Worm (Caenorhabditis elegans) whole organism, late embryonic: ENCODE data around the gene memi-2.

Experiments used
- C08G9.2 ChIP-seq: sonication (generic microtip); optimal IDR thresholded peaks from 2 replicates; lab custom pipeline; 2016; ENCODE audit warnings: mild to moderate bottlenecking, missing genetic modification characterization, moderate library complexity, missing compliant biosample characterization
- C38D4.7 ChIP-seq: fragments of 200-800 bp; sonication (Bioruptor generic); optimal IDR thresholded peaks from 2 replicates; lab custom pipeline; 2018; ENCODE audit warnings: mild to moderate bottlenecking, missing genetic modification characterization, moderate library complexity, missing compliant biosample characterization
- K02D7.2 ChIP-seq: sonication (generic microtip); optimal IDR thresholded peaks from 2 replicates; lab custom pipeline; 2017; ENCODE audit warnings: mild to moderate bottlenecking, missing genetic modification characterization, missing compliant biosample characterization
- K09A11.1 ChIP-seq: sonication (generic microtip); optimal IDR thresholded peaks from 2 replicates; lab custom pipeline; 2017; ENCODE audit warnings: antibody characterized with exemption, mild to moderate bottlenecking, missing genetic modification characterization, missing compliant biosample characterization; ENCODE audit not compliant: insufficient read depth
- T23F11.4 ChIP-seq: fragments of 200-800 bp; sonication (Bioruptor generic); optimal IDR thresholded peaks from 2 replicates; lab custom pipeline; 2018; ENCODE audit warnings: mild to moderate bottlenecking, missing genetic modification characterization, missing compliant biosample characterization
- Y22D7AL.16 ChIP-seq: sonication (generic microtip); optimal IDR thresholded peaks from 2 replicates; lab custom pipeline; 2016; ENCODE audit warnings: missing genetic modification characterization, missing compliant biosample characterization
- ahr-1 ChIP-seq: sonication (generic microtip); optimal IDR thresholded peaks from 2 replicates; lab custom pipeline; 2016; ENCODE audit warnings: missing genetic modification characterization, missing compliant biosample characterization
- ama-1 ChIP-seq: fragments of 150-350 bp; optimal IDR thresholded peaks from 2 replicates; lab custom pipeline; 2014
- ceh-18 ChIP-seq: sonication (generic microtip); optimal IDR thresholded peaks from 2 replicates; lab custom pipeline; 2016; ENCODE audit warnings: missing genetic modification characterization, missing compliant biosample characterization
- ceh-2 ChIP-seq: sonication (generic microtip); optimal IDR thresholded peaks from 2 replicates; lab custom pipeline; 2016; ENCODE audit warnings: missing genotype, missing genetic modification characterization, missing compliant biosample characterization
- ceh-22 ChIP-seq: sonication (generic microtip); optimal IDR thresholded peaks from 2 replicates; lab custom pipeline; 2017; ENCODE audit warnings: missing biosample characterization, missing genetic modification characterization
- ceh-24 ChIP-seq: sonication (generic microtip); optimal IDR thresholded peaks from 2 replicates; lab custom pipeline; 2016; ENCODE audit warnings: mild to moderate bottlenecking, missing genetic modification characterization, missing compliant biosample characterization
- ceh-31 ChIP-seq: sonication (generic microtip); optimal IDR thresholded peaks from 2 replicates; lab custom pipeline; 2016; ENCODE audit warnings: missing genetic modification characterization, missing compliant biosample characterization
- ceh-45 ChIP-seq: fragments of 200-800 bp; sonication (Bioruptor generic); IDR thresholded peaks from 2 replicates; pipeline ENCODE4 v1.3.6; 2022; ENCODE audit warnings: missing genetic modification reagents, missing genetic modification characterization, missing compliant biosample characterization
- ceh-48 ChIP-seq: sonication (generic microtip); optimal IDR thresholded peaks from 2 replicates; lab custom pipeline; 2016; ENCODE audit warnings: missing genetic modification characterization, inconsistent platforms, missing compliant biosample characterization
- ceh-6 ChIP-seq: fragments of 200-800 bp; sonication (Bioruptor generic); optimal IDR thresholded peaks from 2 replicates; lab custom pipeline; 2018; ENCODE audit warnings: mild to moderate bottlenecking, missing genetic modification characterization, missing compliant biosample characterization
- ceh-9 ChIP-seq: sonication (generic microtip); optimal IDR thresholded peaks from 2 replicates; lab custom pipeline; 2016; ENCODE audit warnings: mild to moderate bottlenecking, missing genetic modification characterization, inconsistent platforms, missing compliant biosample characterization
- elt-2 ChIP-seq: sonication (generic microtip); optimal IDR thresholded peaks from 2 replicates; lab custom pipeline; 2016; ENCODE audit warnings: missing genetic modification reagents, missing genetic modification characterization, missing compliant biosample characterization
- ets-4 ChIP-seq: sonication (generic microtip); optimal IDR thresholded peaks from 2 replicates; lab custom pipeline; 2016; ENCODE audit warnings: missing genetic modification characterization, missing compliant biosample characterization
- fax-1 ChIP-seq: sonication (generic microtip); optimal IDR thresholded peaks from 2 replicates; lab custom pipeline; 2016; ENCODE audit warnings: missing genotype, missing genetic modification characterization, missing compliant biosample characterization
- fkh-6 ChIP-seq: sonication (generic microtip); optimal IDR thresholded peaks from 2 replicates; lab custom pipeline; 2016; ENCODE audit warnings: missing genetic modification characterization, missing compliant biosample characterization
- hlh-13 ChIP-seq: fragments of 200-800 bp; sonication (Bioruptor generic); optimal IDR thresholded peaks from 2 replicates; lab custom pipeline; 2018; ENCODE audit warnings: mild to moderate bottlenecking, missing genetic modification characterization, missing compliant biosample characterization
- hlh-15 ChIP-seq: sonication (generic microtip); optimal IDR thresholded peaks from 2 replicates; lab custom pipeline; 2016; ENCODE audit warnings: missing genetic modification characterization, missing compliant biosample characterization
- hlh-6 ChIP-seq: sonication (generic microtip); optimal IDR thresholded peaks from 2 replicates; lab custom pipeline; 2016; ENCODE audit warnings: missing genotype, missing genetic modification characterization, missing compliant biosample characterization
- lin-11 ChIP-seq: fragments of 200-800 bp; sonication (Bioruptor generic); optimal IDR thresholded peaks from 2 replicates; lab custom pipeline; 2018; ENCODE audit warnings: mild to moderate bottlenecking, missing genetic modification characterization, missing compliant biosample characterization
- madf-2 ChIP-seq: sonication (generic microtip); optimal IDR thresholded peaks from 2 replicates; lab custom pipeline; 2017; ENCODE audit warnings: missing genetic modification characterization, missing compliant biosample characterization
- mec-3 ChIP-seq: sonication (generic microtip); optimal IDR thresholded peaks from 2 replicates; lab custom pipeline; 2016; ENCODE audit warnings: borderline replicate concordance, missing genetic modification characterization, missing compliant biosample characterization
- nhr-11 ChIP-seq: fragments of 150-350 bp; optimal IDR thresholded peaks from 2 replicates; lab custom pipeline; 2014; ENCODE audit warnings: missing biosample characterization, missing genetic modification characterization
- nhr-232 ChIP-seq: sonication (generic microtip); optimal IDR thresholded peaks from 2 replicates; lab custom pipeline; 2016; ENCODE audit warnings: missing genetic modification characterization, missing compliant biosample characterization
- npax-4 ChIP-seq: sonication (generic microtip); optimal IDR thresholded peaks from 2 replicates; lab custom pipeline; 2016; ENCODE audit warnings: missing genetic modification characterization, missing compliant biosample characterization
- odd-2 ChIP-seq: sonication (generic microtip); optimal IDR thresholded peaks from 2 replicates; lab custom pipeline; 2017; ENCODE audit warnings: antibody characterized with exemption, mild to moderate bottlenecking, missing genetic modification characterization, missing compliant biosample characterization
- pag-3 ChIP-seq: sonication (generic microtip); optimal IDR thresholded peaks from 2 replicates; lab custom pipeline; 2016; ENCODE audit warnings: missing compliant biosample characterization, missing genetic modification characterization, borderline replicate concordance
- pat-9 ChIP-seq: fragments of 200-800 bp; sonication (Bioruptor generic); optimal IDR thresholded peaks from 2 replicates; lab custom pipeline; 2018; ENCODE audit warnings: mild to moderate bottlenecking, missing genetic modification characterization, moderate library complexity, missing compliant biosample characterization
- pax-1 ChIP-seq: fragments of 150-350 bp; optimal IDR thresholded peaks from 2 replicates; lab custom pipeline; 2014; ENCODE audit warnings: missing biosample characterization, missing genetic modification characterization
- pha-2 ChIP-seq: sonication (generic microtip); optimal IDR thresholded peaks from 2 replicates; lab custom pipeline; 2017; ENCODE audit warnings: mild to moderate bottlenecking, missing genetic modification characterization, missing compliant biosample characterization
- pha-4 ChIP-seq: fragments of 150-350 bp; optimal IDR thresholded peaks from 2 replicates; lab custom pipeline; 2018; ENCODE audit warnings: missing biosample characterization, missing genetic modification reagents, missing genetic modification characterization
- pqm-1 ChIP-seq: sonication (generic microtip); optimal IDR thresholded peaks from 2 replicates; lab custom pipeline; 2016; ENCODE audit warnings: missing genetic modification characterization, missing compliant biosample characterization
- pros-1 ChIP-seq: fragments of 150-350 bp; optimal IDR thresholded peaks from 2 replicates; lab custom pipeline; 2014; ENCODE audit warnings: missing biosample characterization, missing genetic modification reagents, missing genetic modification characterization
- ref-2 ChIP-seq: sonication (generic microtip); optimal IDR thresholded peaks from 2 replicates; lab custom pipeline; 2016; ENCODE audit warnings: missing genetic modification characterization, missing compliant biosample characterization
- sdc-2 ChIP-seq: sonication (generic microtip); optimal IDR thresholded peaks from 2 replicates; lab custom pipeline; 2016; ENCODE audit warnings: missing genotype, missing genetic modification characterization, missing compliant biosample characterization
- sox-4 ChIP-seq: sonication (generic microtip); optimal IDR thresholded peaks from 2 replicates; lab custom pipeline; 2017; ENCODE audit warnings: mild to moderate bottlenecking, missing genetic modification characterization, inconsistent platforms, missing compliant biosample characterization
- syd-9 ChIP-seq: sonication (generic microtip); optimal IDR thresholded peaks from 2 replicates; lab custom pipeline; 2016; ENCODE audit warnings: mild to moderate bottlenecking, missing genetic modification characterization, moderate library complexity, missing compliant biosample characterization
- tbx-7 ChIP-seq: sonication (generic microtip); optimal IDR thresholded peaks from 2 replicates; lab custom pipeline; 2016; ENCODE audit warnings: missing genotype, missing genetic modification characterization, missing compliant biosample characterization
- unc-3 ChIP-seq, 2 experiments: fragments of 200-800 bp in 1 of 2; sonication (Bioruptor generic) in 1 of 2; sonication (generic microtip) in 1 of 2; conservative IDR thresholded peaks in 1 of 2; optimal IDR thresholded peaks in 1 of 2; 2 replicates each; pipeline versions ENCODE4 v1.3.6 to Lab custom; 2016 to 2022; ENCODE audit warnings: missing compliant biosample characterization in 2 of 2, missing genetic modification characterization in 2 of 2, missing genetic modification reagents in 1 of 2
- unc-42 ChIP-seq: sonication (generic microtip); optimal IDR thresholded peaks from 2 replicates; lab custom pipeline; 2016; ENCODE audit warnings: missing genotype, missing genetic modification characterization, missing compliant biosample characterization
- unc-55 ChIP-seq: sonication (generic microtip); optimal IDR thresholded peaks from 2 replicates; lab custom pipeline; 2017; ENCODE audit warnings: missing biosample characterization, missing genetic modification reagents, missing genetic modification characterization
- unc-86 ChIP-seq: sonication (generic microtip); optimal IDR thresholded peaks from 2 replicates; lab custom pipeline; 2016; ENCODE audit warnings: missing genetic modification characterization, missing compliant biosample characterization
- zip-5 ChIP-seq: sonication (generic microtip); optimal IDR thresholded peaks from 2 replicates; lab custom pipeline; 2016; ENCODE audit warnings: missing genetic modification characterization, missing compliant biosample characterization
- ztf-16 ChIP-seq: sonication (generic microtip); optimal IDR thresholded peaks from 2 replicates; lab custom pipeline; 2017; ENCODE audit warnings: missing genetic modification characterization, missing compliant biosample characterization

memi-2 gene

DNA sequence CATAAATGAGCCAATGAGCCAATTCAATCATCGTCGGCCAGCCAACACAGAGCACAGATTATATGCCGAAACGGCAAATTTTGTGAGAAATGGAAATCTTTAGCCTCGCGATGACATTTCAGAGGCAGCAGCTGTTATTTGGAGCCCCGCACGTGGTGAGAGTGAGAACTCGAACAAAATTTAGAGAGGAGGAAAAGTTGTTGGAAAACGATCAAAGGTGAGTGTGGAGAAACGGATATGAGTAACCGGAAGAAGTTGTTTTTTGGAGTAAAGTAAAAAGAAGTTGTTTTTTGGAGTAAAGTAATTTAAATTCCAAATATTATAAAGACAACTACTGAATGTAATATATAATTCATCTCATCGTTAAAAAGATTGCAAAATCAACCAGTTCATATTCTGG, 1.6 kb downstream of the memi-2 start, which contains the start of gene Y62E10A.13:
Y62E10A.13 (minus strand) TSS at position 326 of the 400 bp plus-strand sequence.
- no peak for TF ChIP-seq pax-1 (tag; lab: Kevin White, UChicago)
- no peak for TF ChIP-seq nhr-232
- no peak for TF ChIP-seq hlh-15
- no peak for TF ChIP-seq sdc-2 (tag; lab: Kevin White, UChicago)

DNA sequence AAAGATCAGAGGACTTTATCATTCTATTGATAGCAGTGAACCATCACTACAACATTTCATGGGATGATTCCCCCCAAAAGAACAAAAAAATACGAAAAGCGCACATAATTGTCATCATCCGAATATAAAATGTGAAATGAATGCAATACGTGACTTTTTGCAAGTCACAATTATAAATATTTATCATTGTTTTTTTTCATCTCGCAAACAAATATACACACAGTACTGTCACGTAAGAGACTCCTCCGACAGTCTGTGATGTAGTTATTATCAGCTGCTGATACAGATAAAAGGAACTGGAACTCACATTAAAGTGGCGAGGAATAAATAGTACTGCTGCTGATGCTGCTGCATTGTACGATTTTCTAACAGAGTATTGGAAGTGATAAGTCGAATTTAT, 3.9 kb downstream of the memi-2 start:
- TF ChIP-seq elt-2: peak; percentile 78
- no peak for TF ChIP-seq madf-2 (tag; lab: Kevin White, UChicago)

- TF ChIP-seq hlh-6 (tag; lab: Kevin White, UChicago): no peak
- TF ChIP-seq T23F11.4 (GFP tag; lab: Kevin White, UChicago): no peak
- peak; percentile 17 for TF ChIP-seq fax-1 (tag; lab: Kevin White, UChicago)
- TF ChIP-seq ceh-18 (tag; lab: Kevin White, UChicago): peak; percentile 82
- TF ChIP-seq pha-2 (tag; lab: Kevin White, UChicago): no peak
- no peak for TF ChIP-seq C38D4.7 (GFP tag; lab: Kevin White, UChicago)
- TF ChIP-seq ceh-9 (tag; lab: Kevin White, UChicago): peak; percentile 30
- no peak for TF ChIP-seq nhr-232
- TF ChIP-seq K09A11.1: no peak
- no peak for TF ChIP-seq syd-9 (tag; lab: Kevin White, UChicago)
- TF ChIP-seq hlh-15: no peak
- TF ChIP-seq ceh-31 (tag; lab: Kevin White, UChicago): peak; percentile 54
- TF ChIP-seq ceh-22 (tag; lab: Kevin White, UChicago): no peak
- no peak for TF ChIP-seq Y22D7AL.16 (tag; lab: Kevin White, UChicago)
- TF ChIP-seq ceh-24 (tag; lab: Kevin White, UChicago): no peak
- no peak for TF ChIP-seq pag-3
- no peak for TF ChIP-seq fkh-6 (tag; lab: Kevin White, UChicago)
- no peak for TF ChIP-seq madf-2 (tag; lab: Kevin White, UChicago)
- TF ChIP-seq C08G9.2: no peak
- TF ChIP-seq ceh-6: no peak
- TF ChIP-seq pros-1: peak; percentile 6
- TF ChIP-seq ceh-2 (tag; lab: Kevin White, UChicago): no peak
- peak; percentile 5 for TF ChIP-seq ztf-16 (tag; lab: Kevin White, UChicago)
- TF ChIP-seq pat-9 (tag; lab: Kevin White, UChicago): no peak
- no peak for TF ChIP-seq unc-3 (GFP tag; conservative IDR thresholded peaks at IDR 0.05; lab: Robert Waterston, UW)
- no peak for TF ChIP-seq unc-3 (tag; optimal IDR thresholded peaks at IDR 0.05; lab: Kevin White, UChicago)
- TF ChIP-seq ceh-45: no peak
- no peak for TF ChIP-seq hlh-13 (GFP tag; lab: Kevin White, UChicago)
- TF ChIP-seq K02D7.2 (tag; lab: Kevin White, UChicago): no peak
- no peak for TF ChIP-seq pax-1 (tag; lab: Kevin White, UChicago)
- TF ChIP-seq unc-86 (tag; lab: Kevin White, UChicago): no peak
- TF ChIP-seq nhr-11 (tag; lab: Kevin White, UChicago): no peak
- TF ChIP-seq sox-4 (tag; lab: Kevin White, UChicago): no peak
- TF ChIP-seq elt-2: no peak
- no peak for TF ChIP-seq ceh-48 (tag; lab: Kevin White, UChicago)
- TF ChIP-seq tbx-7 (tag; lab: Kevin White, UChicago): no peak
- TF ChIP-seq unc-55 (GFP tag; lab: Kevin White, UChicago): peak; percentile 58
- TF ChIP-seq lin-11 (tag; lab: Kevin White, UChicago): no peak
- no peak for TF ChIP-seq ets-4 (tag; lab: Kevin White, UChicago)
- TF ChIP-seq ama-1: no peak
- peak; percentile 2 for TF ChIP-seq ref-2 (tag; lab: Kevin White, UChicago)
- TF ChIP-seq unc-42 (tag; lab: Kevin White, UChicago): peak; percentile 67
- TF ChIP-seq ahr-1 (tag; lab: Kevin White, UChicago): no peak
- peak; percentile 63 for TF ChIP-seq pqm-1 (tag; lab: Kevin White, UChicago)
- TF ChIP-seq odd-2 (tag; lab: Kevin White, UChicago): no peak
- no peak for TF ChIP-seq mec-3 (tag; lab: Kevin White, UChicago)
- TF ChIP-seq npax-4 (tag; lab: Kevin White, UChicago): no peak
- TF ChIP-seq zip-5 (tag; lab: Kevin White, UChicago): no peak
- no peak for TF ChIP-seq pha-4 (tag; lab: Kevin White, UChicago)
These were observed 5.1 kb downstream of the memi-2 start for ce11 chrIV:13395255-13395654.
